Fruit fly (Drosophila melanogaster) whole organism, prepupa: ENCODE data around the gene CG10638.
A peak's percentile ranks its signal among the peaks of the same experiment; 100 is the strongest.

Experiments
- CG10631 ChIP-seq: fragments of 200-800 bp; sonication (Bioruptor generic); optimal IDR thresholded peaks from 2 replicates; lab custom pipeline; 2016; ENCODE audit warnings: missing biosample characterization, missing genetic modification characterization
- CG11762 ChIP-seq: fragments of 200-800 bp; sonication (Bioruptor generic); optimal IDR thresholded peaks from 3 replicates; lab custom pipeline; 2016; ENCODE audit warnings: missing biosample characterization, missing genetic modification characterization; ENCODE audit not compliant: insufficient read depth
- CG15336 ChIP-seq: fragments of 200-800 bp; sonication (Bioruptor generic); IDR thresholded peaks from 2 replicates; pipeline ENCODE4 v1.3.6; 2022; ENCODE audit warnings: missing biosample characterization, missing genetic modification characterization
- CG16779 ChIP-seq: fragments of 200-800 bp; sonication (Bioruptor generic); optimal IDR thresholded peaks from 3 replicates; lab custom pipeline; 2017; ENCODE audit warnings: missing biosample characterization, mild to moderate bottlenecking, missing genetic modification characterization
- CG3032 ChIP-seq: fragments of 200-800 bp; optimal IDR thresholded peaks from 2 replicates; lab custom pipeline; 2019; ENCODE audit warnings: missing biosample characterization, mild to moderate bottlenecking, missing genetic modification characterization, moderate library complexity
- CG34406 ChIP-seq: fragments of 200-800 bp; sonication (Bioruptor generic); optimal IDR thresholded peaks from 3 replicates; lab custom pipeline; 2016; ENCODE audit warnings: missing biosample characterization, missing genetic modification characterization
- CG4318 ChIP-seq: fragments of 200-800 bp; sonication (Bioruptor generic); optimal IDR thresholded peaks from 3 replicates; lab custom pipeline; 2017; ENCODE audit warnings: missing biosample characterization, mild to moderate bottlenecking, missing genetic modification characterization
- CG6276 ChIP-seq: fragments of 200-800 bp; sonication (Bioruptor generic); optimal IDR thresholded peaks from 2 replicates; lab custom pipeline; 2017; ENCODE audit warnings: missing biosample characterization, mild to moderate bottlenecking, missing genetic modification characterization
- CG6808 ChIP-seq: fragments of 200-800 bp; sonication (Bioruptor generic); optimal IDR thresholded peaks from 3 replicates; lab custom pipeline; 2017; ENCODE audit warnings: missing biosample characterization, missing genetic modification characterization, mild to moderate bottlenecking, moderate library complexity, missing genetic modification reagents
- CG6854 ChIP-seq: fragments of 200-800 bp; sonication (Bioruptor generic); optimal IDR thresholded peaks from 2 replicates; lab custom pipeline; 2017; ENCODE audit warnings: missing biosample characterization, mild to moderate bottlenecking, missing genetic modification characterization
- CG7368 ChIP-seq: fragments of 200-800 bp; sonication (Bioruptor generic); optimal IDR thresholded peaks from 3 replicates; lab custom pipeline; 2016; ENCODE audit warnings: missing biosample characterization, missing genetic modification characterization
- CG8119 ChIP-seq: fragments of 200-800 bp; sonication (Bioruptor generic); IDR thresholded peaks from 3 replicates; pipeline ENCODE4 v1.3.6; 2022; ENCODE audit warnings: missing biosample characterization, missing genetic modification characterization
- CG8319 ChIP-seq: fragments of 200-800 bp; sonication (Bioruptor generic); optimal IDR thresholded peaks from 3 replicates; lab custom pipeline; 2016; ENCODE audit warnings: missing biosample characterization, missing genetic modification characterization
- CG9139 ChIP-seq: fragments of 200-800 bp; sonication (Bioruptor generic); optimal IDR thresholded peaks from 3 replicates; lab custom pipeline; 2017; ENCODE audit warnings: missing biosample characterization, mild to moderate bottlenecking, missing genetic modification characterization
- Eip75B ChIP-seq: fragments of 200-800 bp; sonication (Bioruptor generic); optimal IDR thresholded peaks from 3 replicates; lab custom pipeline; 2016; ENCODE audit warnings: missing biosample characterization, missing genetic modification characterization
- Eip78C ChIP-seq: fragments of 200-800 bp; sonication (Bioruptor generic); peaks from one replicate; lab custom pipeline; 2016; ENCODE audit warnings: missing biosample characterization, missing genetic modification characterization
- Hr39 ChIP-seq: fragments of 200-800 bp; sonication (Bioruptor generic); optimal IDR thresholded peaks from 2 replicates; lab custom pipeline; 2016; ENCODE audit warnings: missing biosample characterization, missing genetic modification characterization
- Hr4 ChIP-seq: fragments of 200-800 bp; sonication (Bioruptor generic); optimal IDR thresholded peaks from 3 replicates; lab custom pipeline; 2016; ENCODE audit warnings: missing biosample characterization, missing genetic modification characterization
- Lpt ChIP-seq: fragments of 200-800 bp; sonication (Bioruptor generic); optimal IDR thresholded peaks from 3 replicates; lab custom pipeline; 2016; ENCODE audit warnings: missing biosample characterization, missing genetic modification characterization
- Smox ChIP-seq: fragments of 200-800 bp; sonication (Bioruptor generic); optimal IDR thresholded peaks from 3 replicates; lab custom pipeline; 2016; ENCODE audit warnings: missing biosample characterization, missing genetic modification characterization
- Sox102F ChIP-seq: fragments of 200-800 bp; sonication (Bioruptor generic); optimal IDR thresholded peaks from 2 replicates; lab custom pipeline; 2016; ENCODE audit warnings: missing biosample characterization, mild to moderate bottlenecking, missing genetic modification characterization
- Sox14 ChIP-seq: fragments of 200-800 bp; sonication (Bioruptor generic); optimal IDR thresholded peaks from 3 replicates; lab custom pipeline; 2016; ENCODE audit warnings: missing biosample characterization, missing genetic modification characterization
- Sox15 ChIP-seq: fragments of 200-800 bp; sonication (Bioruptor generic); optimal IDR thresholded peaks from 3 replicates; lab custom pipeline; 2016; ENCODE audit warnings: missing biosample characterization, missing genetic modification characterization
- achi ChIP-seq: fragments of 200-800 bp; sonication (Bioruptor generic); optimal IDR thresholded peaks from 3 replicates; lab custom pipeline; 2016; ENCODE audit warnings: missing biosample characterization, missing genetic modification characterization
- acj6 ChIP-seq: fragments of 200-800 bp; sonication (Bioruptor generic); optimal IDR thresholded peaks from 3 replicates; lab custom pipeline; 2016; ENCODE audit warnings: missing biosample characterization, missing genetic modification characterization
- dac ChIP-seq: fragments of 200-800 bp; sonication (Bioruptor generic); optimal IDR thresholded peaks from 2 replicates; lab custom pipeline; 2017; ENCODE audit warnings: missing biosample characterization, mild to moderate bottlenecking, missing genetic modification characterization
- dsx ChIP-seq: fragments of 200-800 bp; optimal IDR thresholded peaks from 3 replicates; lab custom pipeline; 2019; ENCODE audit warnings: missing biosample characterization, mild to moderate bottlenecking, missing genetic modification characterization, moderate library complexity; ENCODE audit not compliant: poor library complexity, severe bottlenecking
- esn ChIP-seq: fragments of 200-800 bp; sonication (Bioruptor generic); optimal IDR thresholded peaks from 2 replicates; lab custom pipeline; 2016; ENCODE audit warnings: missing biosample characterization, mild to moderate bottlenecking, missing genetic modification characterization, moderate library complexity
- fd59A ChIP-seq: fragments of 200-800 bp; sonication (Bioruptor generic); optimal IDR thresholded peaks from 2 replicates; lab custom pipeline; 2017; ENCODE audit warnings: missing biosample characterization, mild to moderate bottlenecking, missing genetic modification characterization, missing genetic modification reagents
- fd85E ChIP-seq: fragments of 200-800 bp; sonication (Bioruptor generic); optimal IDR thresholded peaks from 3 replicates; lab custom pipeline; 2016; ENCODE audit warnings: missing biosample characterization, missing genetic modification characterization
- net ChIP-seq: fragments of 200-800 bp; sonication (Bioruptor generic); optimal IDR thresholded peaks from 3 replicates; lab custom pipeline; 2016; ENCODE audit warnings: missing biosample characterization, missing genetic modification characterization
- pdm3 ChIP-seq: fragments of 200-800 bp; sonication (Bioruptor generic); optimal IDR thresholded peaks from 3 replicates; lab custom pipeline; 2016; ENCODE audit warnings: missing biosample characterization, missing genetic modification characterization
- salr ChIP-seq, 2 experiments: fragments of 200-800 bp; sonication (Bioruptor generic); optimal IDR thresholded peaks; 3 replicates each; lab custom pipeline; 2016 to 2018; ENCODE audit warnings: missing biosample characterization in 2 of 2, missing genetic modification characterization in 2 of 2, mild to moderate bottlenecking in 1 of 2
- spab ChIP-seq: fragments of 200-800 bp; sonication (Bioruptor generic); optimal IDR thresholded peaks from 2 replicates; lab custom pipeline; 2017; ENCODE audit warnings: missing biosample characterization, mild to moderate bottlenecking, missing genetic modification characterization, missing genetic modification reagents
- ss ChIP-seq, 2 experiments: fragments of 200-800 bp; sonication (Bioruptor generic); optimal IDR thresholded peaks; 2 replicates in 1 of 2; 3 replicates in 1 of 2; lab custom pipeline; 2017 to 2018; ENCODE audit warnings: mild to moderate bottlenecking in 2 of 2, missing biosample characterization in 2 of 2, missing genetic modification characterization in 2 of 2, moderate library complexity in 1 of 2
- svp ChIP-seq: fragments of 200-800 bp; sonication (Bioruptor generic); peaks from one replicate; lab custom pipeline; 2016; ENCODE audit warnings: missing biosample characterization, missing genetic modification characterization

CG10638 gene

DNA sequence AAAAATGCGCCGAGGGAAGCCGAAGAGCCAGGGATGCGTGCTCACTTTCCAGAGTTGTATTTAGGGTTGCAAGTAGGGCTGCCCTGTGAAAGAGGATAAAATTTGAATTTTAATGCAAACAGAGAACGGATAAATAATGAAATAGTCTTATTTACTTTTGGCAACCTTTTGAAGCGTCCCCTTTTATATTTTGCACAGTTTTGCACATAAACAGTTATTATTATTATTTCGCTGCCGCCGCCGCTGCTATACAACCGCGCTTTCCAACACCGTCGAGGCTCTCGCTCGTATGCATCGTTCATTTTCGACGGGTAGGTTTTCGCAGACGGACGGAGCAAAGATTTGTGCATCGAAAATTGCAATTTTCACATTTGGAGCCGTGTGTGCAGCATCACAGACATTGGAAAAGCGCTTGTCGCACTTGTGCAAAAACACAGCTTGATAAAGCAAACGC, 13.7 kb upstream of the CG10638 start, which contains the start of the genes sti and tral (continued):
- TF ChIP-seq Sox15 (GFP tag; lab: Kevin White, UChicago), result peak; percentile 82
- peak; percentile 54 for TF ChIP-seq fd85E (GFP tag; lab: Kevin White, UChicago)
- TF ChIP-seq net (GFP tag; lab: Kevin White, UChicago), result no peak
- peak; percentile 72 for TF ChIP-seq Sox102F
- TF ChIP-seq Hr4 (GFP tag; lab: Kevin White, UChicago), result peak; percentile 90
- TF ChIP-seq pdm3 (GFP tag; lab: Kevin White, UChicago), result no peak
- TF ChIP-seq Eip75B (GFP tag; lab: Kevin White, UChicago), result no peak
- peak; percentile 38 for TF ChIP-seq Lpt
- TF ChIP-seq esn (GFP tag; lab: Kevin White, UChicago), result peak; percentile 90
- no peak for TF ChIP-seq CG11762 (GFP tag; lab: Kevin White, UChicago)
- TF ChIP-seq Smox (GFP tag; lab: Kevin White, UChicago), result no peak
- TF ChIP-seq acj6 (GFP tag; lab: Kevin White, UChicago), result no peak
- TF ChIP-seq salr (GFP tag; optimal IDR thresholded peaks at IDR 0.05; lab: Kevin White, UChicago), result peak in 1 of 2 experiments; percentile 43
- TF ChIP-seq CG6808 (GFP tag; lab: Kevin White, UChicago), result peak; percentile 35
- 0 out of 3 replicates have a peak, but pooled peaks have one; percentile 15 for TF ChIP-seq CG8119 (GFP tag; lab: Robert Waterston, UW)
- peak; percentile 29 for TF ChIP-seq CG9139 (GFP tag; lab: Kevin White, UChicago)
- TF ChIP-seq dsx, result no peak
- peak; percentile 75 for TF ChIP-seq CG34406 (GFP tag; lab: Kevin White, UChicago)
- TF ChIP-seq CG6854, result peak; percentile 44
- no peak for TF ChIP-seq CG6276 (GFP tag; lab: Kevin White, UChicago)
- peak; percentile 88 for TF ChIP-seq CG10631 (GFP tag; lab: Kevin White, UChicago)
- peak; percentile 88 for TF ChIP-seq achi (GFP tag; lab: Kevin White, UChicago)
- TF ChIP-seq ss (GFP tag; optimal IDR thresholded peaks at IDR 0.05; lab: Kevin White, UChicago), result peak in 1 of 2 experiments; percentile 58
- no peak for TF ChIP-seq CG16779 (tag; lab: Kevin White, UChicago)
- TF ChIP-seq Sox14 (GFP tag; lab: Kevin White, UChicago), result peak; percentile 87
- peak; percentile 50 for TF ChIP-seq dac
- peak; percentile 67 for TF ChIP-seq CG7368 (GFP tag; lab: Kevin White, UChicago)
- peak; percentile 53 for TF ChIP-seq fd59A (GFP tag; lab: Kevin White, UChicago)
- TF ChIP-seq Eip78C (GFP tag; lab: Kevin White, UChicago), result no peak
- peak; percentile 84 for TF ChIP-seq CG8319 (GFP tag; lab: Kevin White, UChicago)
- peak; percentile 71 for TF ChIP-seq CG3032 (tag; lab: Kevin White, UChicago)
- peak; percentile 48 for TF ChIP-seq CG4318 (GFP tag; lab: Kevin White, UChicago)
- TF ChIP-seq svp (GFP tag; lab: Kevin White, UChicago), result no peak
- TF ChIP-seq Hr39 (GFP tag; lab: Kevin White, UChicago), result peak; percentile 92

DNA sequence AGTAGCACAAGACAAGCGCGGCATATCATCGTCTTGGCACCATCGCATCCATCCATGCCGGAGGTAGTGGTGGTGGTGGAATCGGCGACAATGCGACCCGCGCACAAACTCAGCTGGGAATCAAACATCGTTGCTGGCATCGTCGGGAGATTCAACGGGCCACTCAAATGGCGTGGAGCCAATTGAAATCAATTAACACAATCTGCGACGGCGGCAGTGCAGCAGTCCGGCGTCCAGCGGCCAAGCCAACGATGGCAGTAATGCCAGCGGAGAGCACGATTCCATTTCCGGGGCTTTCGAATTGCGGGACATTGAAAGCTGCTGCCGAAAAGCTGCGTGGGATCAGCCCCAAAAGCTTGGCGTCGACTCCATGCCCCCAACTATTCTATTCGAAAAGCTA, 6.5 kb upstream of the CG10638 start, which contains the start of gene CG10654:
Gene CG10654, minus strand, starts transcription at position 270 of the 400 bp plus-strand sequence.
- no peak for TF ChIP-seq svp (GFP tag; lab: Kevin White, UChicago)
- no peak for TF ChIP-seq Sox15 (GFP tag; lab: Kevin White, UChicago)
- no peak for TF ChIP-seq spab (GFP tag; lab: Kevin White, UChicago)
- no peak for TF ChIP-seq ss (GFP tag; optimal IDR thresholded peaks at IDR 0.05; lab: Kevin White, UChicago)
- TF ChIP-seq net (GFP tag; lab: Kevin White, UChicago), result no peak
- no peak for TF ChIP-seq Sox102F
- TF ChIP-seq CG8119 (GFP tag; lab: Robert Waterston, UW), result no peak
- no peak for TF ChIP-seq fd85E (GFP tag; lab: Kevin White, UChicago)
- no peak for TF ChIP-seq CG10631 (GFP tag; lab: Kevin White, UChicago)
- TF ChIP-seq CG15336 (GFP tag; lab: Robert Waterston, UW), result no peak
- TF ChIP-seq fd59A (GFP tag; lab: Kevin White, UChicago), result no peak
